Worm (Caenorhabditis elegans) whole organism, early embryonic: ENCODE data around the gene DC2.5.

Experiments
- B0310.2 ChIP-seq: sonication (generic microtip); optimal IDR thresholded peaks from 2 replicates; lab custom pipeline; 2016; ENCODE audit warnings: mild to moderate bottlenecking, missing genetic modification characterization, missing compliant biosample characterization
- F13C5.2 ChIP-seq: sonication (generic microtip); optimal IDR thresholded peaks from 2 replicates; lab custom pipeline; 2017; ENCODE audit warnings: mild to moderate bottlenecking, missing genetic modification characterization, inconsistent platforms, missing compliant biosample characterization
- aly-1 ChIP-seq: sonication (generic microtip); optimal IDR thresholded peaks from 2 replicates; lab custom pipeline; 2016; ENCODE audit warnings: missing genetic modification characterization, missing compliant biosample characterization
- ama-1 ChIP-seq: fragments of 150-350 bp; optimal IDR thresholded peaks from 2 replicates; lab custom pipeline; 2014
- ceh-13 ChIP-seq: fragments of 200-800 bp; sonication (Bioruptor generic); optimal IDR thresholded peaks from 2 replicates; lab custom pipeline; 2018; ENCODE audit warnings: mild to moderate bottlenecking, missing genetic modification characterization, missing compliant biosample characterization
- ceh-36 ChIP-seq: sonication (generic microtip); optimal IDR thresholded peaks from 2 replicates; lab custom pipeline; 2016; ENCODE audit warnings: missing genetic modification characterization, inconsistent platforms, missing compliant biosample characterization
- ets-7 ChIP-seq: sonication (generic microtip); optimal IDR thresholded peaks from 2 replicates; lab custom pipeline; 2016; ENCODE audit warnings: missing genotype, missing genetic modification characterization, missing compliant biosample characterization
- flt-1 ChIP-seq: fragments of 200-800 bp; sonication (Bioruptor generic); IDR thresholded peaks from 2 replicates; pipeline ENCODE4 v1.3.6; 2022; ENCODE audit warnings: missing genetic modification characterization, missing compliant biosample characterization
- hmbx-1 ChIP-seq: sonication (generic microtip); optimal IDR thresholded peaks from 2 replicates; lab custom pipeline; 2016; ENCODE audit warnings: mild to moderate bottlenecking, missing genetic modification characterization, missing compliant biosample characterization
- hmg-4 ChIP-seq: fragments of 200-800 bp; sonication (Bioruptor generic); optimal IDR thresholded peaks from 2 replicates; lab custom pipeline; 2018; ENCODE audit warnings: mild to moderate bottlenecking, missing genetic modification characterization, missing compliant biosample characterization
- hnd-1 ChIP-seq: sonication (generic microtip); optimal IDR thresholded peaks from 2 replicates; lab custom pipeline; 2016; ENCODE audit warnings: missing genetic modification characterization, missing compliant biosample characterization
- pes-1 ChIP-seq: fragments of 200-800 bp; sonication (Bioruptor generic); IDR thresholded peaks from 2 replicates; pipeline ENCODE4 v1.3.6; 2022; ENCODE audit warnings: missing genetic modification reagents, missing genetic modification characterization, missing compliant biosample characterization
- scrt-1 ChIP-seq: fragments of 200-800 bp; sonication (Bioruptor generic); IDR thresholded peaks from 2 replicates; pipeline ENCODE4 v1.3.6; 2022; ENCODE audit warnings: missing genetic modification characterization, missing compliant biosample characterization
- sea-1 ChIP-seq: fragments of 200-800 bp; sonication (Bioruptor generic); conservative IDR thresholded peaks from 2 replicates; pipeline ENCODE4 v1.3.6; 2022; ENCODE audit warnings: missing genetic modification characterization, missing compliant biosample characterization
- tbx-11 ChIP-seq: fragments of 200-800 bp; sonication (Bioruptor generic); IDR thresholded peaks from 2 replicates; pipeline ENCODE4 v1.3.6; 2022; ENCODE audit warnings: missing genetic modification characterization, missing compliant biosample characterization
- tbx-37 ChIP-seq: fragments of 200-800 bp; sonication (Bioruptor generic); conservative IDR thresholded peaks from 2 replicates; pipeline ENCODE4 v1.3.6; 2022; ENCODE audit warnings: missing genetic modification reagents, missing genetic modification characterization, missing compliant biosample characterization
- tra-4 ChIP-seq: sonication (generic microtip); optimal IDR thresholded peaks from 2 replicates; lab custom pipeline; 2017; ENCODE audit warnings: missing genetic modification characterization, missing compliant biosample characterization

DC2.5 gene

DNA sequence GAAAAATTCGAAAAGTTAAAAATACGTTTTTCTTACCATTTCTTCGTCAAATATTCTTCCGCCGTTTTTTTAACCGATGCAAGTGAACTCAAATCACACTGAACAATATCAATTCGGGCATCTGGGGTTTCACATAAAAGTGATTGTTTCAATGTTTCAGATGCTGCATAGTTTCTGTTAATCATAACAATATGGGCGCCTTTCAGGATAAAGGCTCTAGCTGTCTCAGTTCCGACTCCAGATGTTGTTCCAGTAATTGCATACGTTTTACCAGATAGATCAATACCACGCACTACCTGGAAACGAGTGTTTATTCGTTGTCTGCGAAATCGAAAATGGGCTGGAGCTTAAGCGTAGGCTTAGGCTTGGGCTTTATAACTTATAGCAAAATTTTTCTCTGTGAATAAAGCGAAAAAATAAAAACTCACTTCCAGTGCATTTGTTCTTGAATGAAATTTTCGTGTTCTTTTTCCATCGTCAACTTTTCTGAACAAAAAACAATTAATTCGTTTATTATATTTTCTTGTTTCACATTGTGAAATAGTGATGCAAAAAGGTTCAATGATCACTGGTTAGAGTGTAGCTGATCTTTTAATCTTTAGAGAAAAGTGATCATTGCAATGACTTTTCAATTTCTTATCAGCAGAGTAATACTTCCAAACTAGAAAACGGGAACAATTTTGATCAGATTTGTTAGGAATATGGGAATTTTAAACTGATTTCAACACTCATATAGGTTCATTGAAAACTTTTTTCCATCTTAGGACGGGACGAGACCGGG is 1.0 kb downstream of the DC2.5 start:
- TF ChIP-seq scrt-1 (GFP tag; lab: Robert Waterston, UW) (no peak), pes-1 (GFP tag; lab: Robert Waterston, UW) (no peak), ama-1 (lab: Kevin White, UChicago) (no peak), ceh-36 (no peak), hnd-1 (tag; lab: Kevin White, UChicago) (no peak), tra-4 (tag; lab: Kevin White, UChicago) (no peak), F13C5.2 (tag; lab: Kevin White, UChicago) (no peak), aly-1 (tag; lab: Kevin White, UChicago) (no peak), sea-1 (GFP tag; lab: Robert Waterston, UW) (no peak), ceh-13 (GFP tag; lab: Kevin White, UChicago) (no peak), B0310.2 (no peak)

DNA sequence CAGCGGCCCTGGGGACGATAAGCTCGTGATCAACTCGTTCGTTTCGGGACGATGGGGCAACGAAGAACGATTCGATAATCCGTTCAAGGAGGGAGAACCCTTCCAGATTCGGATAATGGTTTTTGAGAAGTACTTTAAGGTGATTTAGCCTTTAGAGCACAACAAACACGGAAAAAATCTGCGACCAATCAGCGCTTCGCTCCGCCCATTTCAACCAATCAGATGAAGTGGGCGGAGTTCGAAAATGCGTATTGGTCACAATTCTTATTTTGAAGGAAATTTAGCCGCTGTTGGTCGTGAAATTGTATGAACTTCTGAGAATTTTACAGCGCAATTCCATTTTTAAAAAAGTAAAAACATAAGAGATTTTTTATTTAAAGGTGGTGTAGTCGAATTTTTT is 5.8 kb downstream of the DC2.5 start:
- TF ChIP-seq hmbx-1 (no peak), tra-4 (tag; lab: Kevin White, UChicago) (no peak), hnd-1 (tag; lab: Kevin White, UChicago) (no peak), ets-7 (no peak), ceh-36 (no peak), ceh-13 (GFP tag; lab: Kevin White, UChicago) (no peak), flt-1 (GFP tag; lab: Robert Waterston, UW) (no peak), ama-1 (lab: Kevin White, UChicago) (no peak), tbx-37 (no peak), hmg-4 (no peak)

DNA sequence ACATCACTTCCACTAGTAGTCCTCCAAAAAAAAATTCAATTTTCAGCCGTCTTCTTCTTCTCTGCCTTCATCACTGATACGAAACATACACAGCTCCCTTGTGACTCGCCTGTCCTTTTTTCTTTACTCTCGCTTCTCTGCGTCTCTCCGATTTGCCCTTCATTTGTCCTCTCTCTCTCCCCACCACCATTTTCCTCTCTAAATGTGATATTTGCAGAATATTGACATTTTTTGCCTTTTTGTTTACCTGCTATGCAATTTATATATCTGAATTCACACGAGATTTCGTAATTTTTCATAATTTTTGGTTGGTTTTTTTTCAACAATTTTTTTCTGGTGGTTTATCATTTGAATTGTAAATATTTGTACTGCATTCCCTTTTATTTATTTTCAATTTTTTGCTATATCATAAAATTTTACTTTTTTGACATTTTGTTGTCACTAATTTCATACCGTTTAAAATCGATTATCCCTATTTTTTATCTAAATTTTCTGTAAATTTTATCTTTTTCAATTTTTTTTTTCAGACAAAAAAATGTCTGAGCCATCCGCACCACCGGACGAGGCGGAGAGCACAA is 8.6 kb downstream of the DC2.5 start, which contains the start of gene lec-12:
Gene lec-12, plus strand, starts transcription at position 528 of the 578 bp plus-strand sequence.
- TF ChIP-seq ceh-13 (GFP tag; lab: Kevin White, UChicago) (no peak), F13C5.2 (tag; lab: Kevin White, UChicago) (no peak), aly-1 (tag; lab: Kevin White, UChicago) (no peak), sea-1 (GFP tag; lab: Robert Waterston, UW) (no peak), hmbx-1 (no peak), scrt-1 (GFP tag; lab: Robert Waterston, UW) (no peak), ama-1 (lab: Kevin White, UChicago) (no peak), tbx-37 (no peak), ceh-36 (no peak), B0310.2 (no peak), hmg-4 (no peak), tbx-11 (GFP tag; lab: Robert Waterston, UW) (no peak), hnd-1 (tag; lab: Kevin White, UChicago) (no peak), flt-1 (GFP tag; lab: Robert Waterston, UW) (no peak), pes-1 (GFP tag; lab: Robert Waterston, UW) (no peak), tra-4 (tag; lab: Kevin White, UChicago) (no peak), ets-7 (no peak)

DNA sequence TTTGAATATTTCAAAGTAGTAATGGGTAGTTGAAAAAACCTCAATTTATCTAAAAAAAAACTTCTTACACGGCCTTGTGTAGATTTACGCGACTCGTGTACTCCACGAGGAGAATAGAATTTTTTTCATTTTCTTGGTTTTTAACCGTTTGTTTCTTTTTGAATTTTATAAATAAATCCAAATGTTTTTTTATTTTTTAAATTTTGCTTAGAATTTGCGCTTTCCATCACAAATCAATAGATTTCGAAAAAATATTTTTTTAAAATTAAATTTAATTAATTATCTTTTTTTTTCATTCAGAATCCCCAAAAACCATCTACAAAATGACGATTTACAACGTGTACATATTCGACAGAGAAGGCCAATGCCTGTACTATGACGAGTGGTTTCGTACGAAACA is 11.3 kb downstream of the DC2.5 start, which contains the start of gene trpp-1:
Gene trpp-1, plus strand, starts transcription at position 301 of the 400 bp plus-strand sequence.
- TF ChIP-seq sea-1 (GFP tag; lab: Robert Waterston, UW), result no peak
- no peak for TF ChIP-seq hnd-1 (tag; lab: Kevin White, UChicago)
- TF ChIP-seq ets-7, result no peak
- no peak for TF ChIP-seq tbx-11 (GFP tag; lab: Robert Waterston, UW)
- TF ChIP-seq B0310.2, result no peak
- TF ChIP-seq F13C5.2 (tag; lab: Kevin White, UChicago), result no peak
- TF ChIP-seq aly-1 (tag; lab: Kevin White, UChicago), result no peak
- no peak for TF ChIP-seq tbx-37
- no peak for TF ChIP-seq scrt-1 (GFP tag; lab: Robert Waterston, UW)
- TF ChIP-seq hmg-4, result no peak
- no peak for TF ChIP-seq ceh-36
- TF ChIP-seq tra-4 (tag; lab: Kevin White, UChicago), result no peak
- TF ChIP-seq ceh-13 (GFP tag; lab: Kevin White, UChicago), result no peak
- TF ChIP-seq ama-1 (lab: Kevin White, UChicago), result no peak
- TF ChIP-seq hmbx-1, result no peak

DNA sequence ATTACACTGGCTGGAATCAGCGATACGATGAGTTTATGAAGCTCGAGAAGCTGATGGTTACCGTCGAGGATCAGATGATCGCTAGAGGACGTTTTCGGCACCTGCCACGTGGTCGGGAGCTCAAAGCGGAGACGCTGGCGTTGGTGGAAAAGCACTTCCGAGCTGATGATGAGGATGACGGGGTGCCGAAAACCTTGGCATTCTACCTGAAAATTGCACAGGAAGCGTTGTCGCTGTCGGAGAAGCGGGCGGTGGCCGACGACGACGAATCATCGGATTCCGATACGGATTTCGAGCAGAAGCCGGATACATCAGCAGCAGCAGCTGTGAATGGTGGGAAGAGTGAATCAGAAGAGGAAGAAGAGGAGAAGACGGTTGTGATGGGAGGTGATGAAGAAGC is 17.8 kb downstream of the DC2.5 start:
- TF ChIP-seq tbx-37 (no peak), ets-7 (no peak), flt-1 (GFP tag; lab: Robert Waterston, UW) (no peak), hnd-1 (tag; lab: Kevin White, UChicago) (no peak)

DNA sequence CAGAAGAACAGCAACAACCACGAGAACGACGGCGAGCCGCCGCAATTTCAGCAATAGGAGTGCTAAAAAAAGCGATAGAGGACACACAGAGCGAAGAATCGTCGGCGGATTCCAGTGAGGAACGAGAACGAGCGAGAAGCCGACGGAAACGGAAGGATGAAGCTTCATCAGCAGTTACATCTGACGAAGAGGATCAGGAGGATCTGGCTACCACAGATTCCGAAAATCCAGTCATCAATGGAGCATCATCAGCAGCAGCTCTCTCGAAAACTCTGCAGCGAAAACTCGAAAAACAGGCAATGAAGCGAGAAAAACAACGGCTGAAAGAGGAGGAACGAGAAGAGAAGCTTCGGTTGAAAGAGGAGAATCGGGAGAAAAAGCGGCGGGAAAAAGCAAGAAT is 23.2 kb downstream of the DC2.5 start:
- TF ChIP-seq tra-4 (tag; lab: Kevin White, UChicago) (no peak), B0310.2 (no peak), tbx-37 (no peak), pes-1 (GFP tag; lab: Robert Waterston, UW) (no peak), F13C5.2 (tag; lab: Kevin White, UChicago) (no peak), ceh-13 (GFP tag; lab: Kevin White, UChicago) (no peak), tbx-11 (GFP tag; lab: Robert Waterston, UW) (no peak), hmg-4 (no peak), hnd-1 (tag; lab: Kevin White, UChicago) (no peak), flt-1 (GFP tag; lab: Robert Waterston, UW) (no peak), sea-1 (GFP tag; lab: Robert Waterston, UW) (no peak), ceh-36 (no peak), hmbx-1 (no peak), scrt-1 (GFP tag; lab: Robert Waterston, UW) (no peak)

DNA sequence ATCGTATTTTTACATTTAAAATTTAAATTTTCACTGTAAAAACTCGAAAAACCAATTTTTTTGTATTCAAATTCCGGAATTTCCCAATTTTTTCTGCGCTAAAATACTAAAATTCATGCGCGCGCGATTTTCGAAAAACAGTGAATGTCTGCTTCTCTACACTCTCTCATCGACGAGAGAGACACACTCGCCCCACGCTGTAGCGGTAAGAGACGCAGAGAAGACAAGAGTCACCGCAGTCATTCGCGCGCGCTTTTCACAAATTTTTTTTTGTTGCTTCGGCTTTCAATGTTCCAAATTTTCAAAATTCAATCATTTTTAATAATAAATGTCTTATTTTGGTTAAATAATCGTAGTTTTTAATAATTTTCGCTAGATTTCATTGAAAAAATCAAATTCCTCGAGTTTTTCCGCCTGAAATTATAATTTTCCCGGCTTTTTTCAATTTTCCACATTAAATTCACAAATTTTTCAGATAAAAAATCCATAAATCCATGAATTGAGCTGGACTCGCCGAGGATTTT is 26.8 kb downstream of the DC2.5 start, which contains the start of gene arid-1:
Gene arid-1, plus strand, starts transcription at position 474 of the 524 bp plus-strand sequence.
- TF ChIP-seq F13C5.2 (tag; lab: Kevin White, UChicago) (peak; percentile 17), ets-7 (no peak), flt-1 (GFP tag; lab: Robert Waterston, UW) (no peak), ama-1 (lab: Kevin White, UChicago) (no peak), pes-1 (GFP tag; lab: Robert Waterston, UW) (no peak), scrt-1 (GFP tag; lab: Robert Waterston, UW) (no peak), sea-1 (GFP tag; lab: Robert Waterston, UW) (no peak), hmbx-1 (no peak)
